Worm (Caenorhabditis elegans) whole organism, L3 larva: Measurements from ENCODE around the gene F42G2.5.

Experiments
- aly-2 ChIP-seq: fragments of 150-350 bp; optimal IDR thresholded peaks from 2 replicates; lab custom pipeline; 2014; ENCODE audit warnings: missing biosample characterization, missing genetic modification characterization
- ama-1 ChIP-seq: fragments of 150-350 bp; optimal IDR thresholded peaks from 2 replicates; lab custom pipeline; 2018
- elt-3 ChIP-seq, 3 experiments: fragments of 150-350 bp in 1 of 3; sonication (generic microtip) in 2 of 3; optimal IDR thresholded peaks; 2 replicates in 2 of 3; 4 replicates in 1 of 3; lab custom pipeline; 2014 to 2017; ENCODE audit warnings: missing biosample characterization in 3 of 3, missing genetic modification characterization in 3 of 3
- fos-1 ChIP-seq: fragments of 150-350 bp; optimal IDR thresholded peaks from 2 replicates; lab custom pipeline; 2014; ENCODE audit warnings: missing biosample characterization, missing genetic modification characterization
- lin-15B ChIP-seq: fragments of 150-350 bp; optimal IDR thresholded peaks from 2 replicates; lab custom pipeline; 2014; ENCODE audit warnings: missing biosample characterization, missing genetic modification characterization
- nhr-23 ChIP-seq: fragments of 150-350 bp; optimal IDR thresholded peaks from 2 replicates; lab custom pipeline; 2014; ENCODE audit warnings: missing biosample characterization, missing genetic modification reagents, missing genetic modification characterization
- nhr-237 ChIP-seq: fragments of 150-350 bp; optimal IDR thresholded peaks from 2 replicates; lab custom pipeline; 2014; ENCODE audit warnings: missing biosample characterization, missing genetic modification characterization
- nhr-67 ChIP-seq: fragments of 150-350 bp; optimal IDR thresholded peaks from 2 replicates; lab custom pipeline; 2014; ENCODE audit warnings: missing biosample characterization, missing genetic modification characterization
- pha-4 ChIP-seq: fragments of 150-350 bp; optimal IDR thresholded peaks from 2 replicates; lab custom pipeline; 2014; ENCODE audit warnings: missing biosample characterization, missing genetic modification reagents, missing genetic modification characterization
- snpc-4 ChIP-seq: fragments of 150-350 bp; optimal IDR thresholded peaks from 2 replicates; lab custom pipeline; 2014; ENCODE audit warnings: missing biosample characterization, missing genetic modification characterization

ce11 chrII:2445164-2445563, 27.4 kb upstream of the F42G2.5 start:
- TF ChIP-seq lin-15B (tag; lab: Kevin White, UChicago) (no peak), fos-1 (tag; lab: Kevin White, UChicago) (no peak), nhr-237 (tag; lab: Kevin White, UChicago) (no peak), elt-3 (tag; optimal IDR thresholded peaks at IDR 0.05; lab: Kevin White, UChicago) (no peak), nhr-67 (tag; lab: Kevin White, UChicago) (no peak), pha-4 (tag; lab: Kevin White, UChicago) (no peak), ama-1 (lab: Kevin White, UChicago) (no peak), aly-2 (no peak), nhr-23 (no peak), snpc-4 (tag; lab: Kevin White, UChicago) (no peak)
